Fruit fly (Drosophila melanogaster): Measurements from ENCODE around the gene scpr-C.

DNA sequence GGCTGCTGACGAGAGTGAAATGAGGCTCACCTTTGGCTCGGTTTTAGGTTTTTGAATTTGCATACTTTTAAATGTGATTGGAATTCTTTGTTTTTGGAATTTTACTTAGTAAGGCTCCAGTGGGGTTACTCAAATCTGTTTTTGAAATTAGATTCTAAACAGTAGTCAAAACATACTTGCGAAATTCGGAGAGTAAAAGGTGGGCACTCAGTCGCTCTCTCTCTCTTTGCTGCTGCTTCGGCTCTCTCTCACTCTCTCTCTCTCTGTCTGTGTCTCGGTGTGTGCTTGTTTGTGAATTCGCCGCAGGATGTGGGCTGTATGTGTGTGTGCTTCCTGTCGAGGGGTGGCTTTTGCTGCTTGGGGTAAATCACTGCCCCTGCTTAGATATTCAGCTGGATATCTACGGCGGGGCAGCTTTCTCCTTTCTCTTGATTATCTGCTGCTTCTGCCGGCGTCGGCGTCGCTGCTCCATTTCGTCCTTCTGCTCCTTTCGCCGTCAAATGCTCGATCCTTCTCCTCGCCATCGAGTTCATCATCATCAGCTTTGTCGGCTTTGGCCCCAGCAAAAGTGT lies 29.1 kb downstream of the scpr-C start:
- TF ChIP-seq CG8478 (optimal IDR thresholded peaks at IDR 0.05), result no peak
- no peak for TF ChIP-seq CTCF (optimal IDR thresholded peaks at IDR 0.05)
